Fruit fly (Drosophila melanogaster): ENCODE results near the gene Cyp9f3.

- no peak for TF ChIP-seq en (GFP tag; optimal IDR thresholded peaks at IDR 0.05)
- TF ChIP-seq CG42726 (GFP tag; IDR thresholded peaks at IDR 0.05; ENCODE audit: partially characterized antibody) = no peak
- TF ChIP-seq CG31441 (GFP tag; IDR thresholded peaks at IDR 0.05) = no peak
- TF ChIP-seq hkb (optimal IDR thresholded peaks at IDR 0.05) = no peak
- no peak for TF ChIP-seq hkb (GFP tag; IDR thresholded peaks at IDR 0.05)
- TF ChIP-seq Adf1 (GFP tag; IDR thresholded peaks at IDR 0.05) = no peak
- TF ChIP-seq Usf (GFP tag; optimal IDR thresholded peaks at IDR 0.05) = no peak
- TF ChIP-seq NFAT (GFP tag; IDR thresholded peaks at IDR 0.05) = no peak
- TF ChIP-seq wdn (GFP tag; IDR thresholded peaks at IDR 0.05) = no peak
- TF ChIP-seq CG4730 (GFP tag; IDR thresholded peaks at IDR 0.05) = no peak
- TF ChIP-seq crp (GFP tag; optimal IDR thresholded peaks at IDR 0.05) = no peak
These were observed 46.7 kb upstream of the Cyp9f3 start for dm6 chr3R:12445468-12445867.

All from whole organism, embryonic.